ENCODE assay signal across 1 fruit fly cellular context in genomic region chrX:6856332-6856995, dm6.
TF ChIP-seq lines count a peak whose summit lies in the region.

No protein-coding gene starts in this region.

TF ChIP-seq in whole organism, embryonic, 481 proteins besides CTCF, POLR2A, EP300 and RAD21 (continued from another document):
- TF ChIP-seq CG11456 (GFP tag; IDR thresholded peaks at IDR 0.05; lab: Robert Waterston, UW) = peak; percentile 79; the same call in 2 of the 3 replicates
- TF ChIP-seq Hmr (GFP tag; optimal IDR thresholded peaks at IDR 0.05; lab: Kevin White, UChicago) = peak; percentile 82
- TF ChIP-seq al (GFP tag; IDR thresholded peaks at IDR 0.05; lab: Robert Waterston, UW) = peak; percentile 70
- TF ChIP-seq lilli (GFP tag; optimal IDR thresholded peaks at IDR 0.05; lab: Kevin White, UChicago) = peak; percentile 17
- peak; percentile 37 for TF ChIP-seq CG10654 (GFP tag; optimal IDR thresholded peaks at IDR 0.05; lab: Kevin White, UChicago)
- 0 out of 3 replicates have a peak, but pooled peaks have one; percentile 54 for TF ChIP-seq gce (GFP tag; IDR thresholded peaks at IDR 0.05; lab: Robert Waterston, UW)
- no peak for TF ChIP-seq Jarid2 (GFP tag; optimal IDR thresholded peaks at IDR 0.05; lab: Kevin White, UChicago)
- TF ChIP-seq Stat92E (GFP tag; optimal IDR thresholded peaks at IDR 0.05; lab: Kevin White, UChicago) = no peak
- peak; percentile 79 for TF ChIP-seq Ptx1 (GFP tag; IDR thresholded peaks at IDR 0.05; lab: Robert Waterston, UW)
- peak; percentile 59 for TF ChIP-seq CG5953 (GFP tag; IDR thresholded peaks at IDR 0.05; lab: Robert Waterston, UW)
- TF ChIP-seq fd102C (GFP tag; optimal IDR thresholded peaks at IDR 0.05; lab: Kevin White, UChicago) = no peak
- TF ChIP-seq Max (GFP tag; optimal IDR thresholded peaks at IDR 0.05; lab: Kevin White, UChicago) = peak; percentile 11
- TF ChIP-seq CG4424 (GFP tag; optimal IDR thresholded peaks at IDR 0.05; lab: Kevin White, UChicago) = peak; percentile 49
- TF ChIP-seq oc (tag; optimal IDR thresholded peaks at IDR 0.05; lab: Kevin White, UChicago) = peak; percentile 61
- peak in 1 of 2 experiments; percentile 31 for TF ChIP-seq Eip74EF (GFP tag; optimal IDR thresholded peaks at IDR 0.05; lab: Kevin White, UChicago)
- TF ChIP-seq wor (GFP tag; IDR thresholded peaks at IDR 0.05; lab: Robert Waterston, UW) = peak; percentile 42
- TF ChIP-seq amos (GFP tag; IDR thresholded peaks at IDR 0.05; lab: Robert Waterston, UW; ENCODE audit: partially characterized antibody) = no peak
- peak; percentile 42; the same call in 1 of the 2 replicates for TF ChIP-seq onecut (GFP tag; IDR thresholded peaks at IDR 0.05; lab: Robert Waterston, UW)
- TF ChIP-seq CG6813 (GFP tag; optimal IDR thresholded peaks at IDR 0.05; lab: Kevin White, UChicago) = peak; percentile 76
- no peak for TF ChIP-seq MESR4 (GFP tag; optimal IDR thresholded peaks at IDR 0.05; lab: Kevin White, UChicago)
- peak; percentile 46 for TF ChIP-seq CG30431 (GFP tag; optimal IDR thresholded peaks at IDR 0.05; lab: Kevin White, UChicago)
- peak; percentile 11 for TF ChIP-seq CG12942 (GFP tag; optimal IDR thresholded peaks at IDR 0.05; lab: Kevin White, UChicago)
- TF ChIP-seq grau (tag; optimal IDR thresholded peaks at IDR 0.05; lab: Kevin White, UChicago) = peak; percentile 79
- TF ChIP-seq gcm2 (GFP tag; optimal IDR thresholded peaks at IDR 0.05; lab: Kevin White, UChicago) = no peak
- peak; percentile 58 for TF ChIP-seq CG17829 (tag; optimal IDR thresholded peaks at IDR 0.05; lab: Kevin White, UChicago)
- peak; percentile 28 for TF ChIP-seq CG14710 (tag; optimal IDR thresholded peaks at IDR 0.05; lab: Kevin White, UChicago)
- peak; percentile 81 for TF ChIP-seq unpg (GFP tag; optimal IDR thresholded peaks at IDR 0.05; lab: Kevin White, UChicago)
- 0 out of 2 replicates have a peak, but pooled peaks have one; percentile 17 for TF ChIP-seq rib (GFP tag; IDR thresholded peaks at IDR 0.05; lab: Robert Waterston, UW)
- peak; percentile 64 for TF ChIP-seq CG9437 (GFP tag; optimal IDR thresholded peaks at IDR 0.05; lab: Kevin White, UChicago)
- no peak for TF ChIP-seq ham (GFP tag; IDR thresholded peaks at IDR 0.05; lab: Robert Waterston, UW)
- TF ChIP-seq CG15073 (GFP tag; optimal IDR thresholded peaks at IDR 0.05; lab: Kevin White, UChicago) = no peak
- TF ChIP-seq pb (GFP tag; optimal IDR thresholded peaks at IDR 0.05; lab: Kevin White, UChicago) = no peak
- TF ChIP-seq pnt (GFP tag; optimal IDR thresholded peaks at IDR 0.05; lab: Kevin White, UChicago) = no peak
- peak; percentile 16 for TF ChIP-seq CG12104 (GFP tag; optimal IDR thresholded peaks at IDR 0.05; lab: Kevin White, UChicago)
- TF ChIP-seq cas (GFP tag; IDR thresholded peaks at IDR 0.05; lab: Robert Waterston, UW) = 0 out of 2 replicates have a peak, but pooled peaks have one; percentile 45
- TF ChIP-seq CG7987 (GFP tag; optimal IDR thresholded peaks at IDR 0.05; lab: Kevin White, UChicago) = no peak
- no peak for TF ChIP-seq Hr78 (GFP tag; optimal IDR thresholded peaks at IDR 0.05; lab: Kevin White, UChicago)
- peak; percentile 79 for TF ChIP-seq ci (GFP tag; IDR thresholded peaks at IDR 0.05; lab: Robert Waterston, UW)
- peak; percentile 70 for TF ChIP-seq ase (GFP tag; IDR thresholded peaks at IDR 0.05; lab: Robert Waterston, UW)
- peak; percentile 4 for TF ChIP-seq CG30020 (tag; optimal IDR thresholded peaks at IDR 0.05; lab: Kevin White, UChicago)
- no peak for TF ChIP-seq Atf3 (GFP tag; optimal IDR thresholded peaks at IDR 0.05; lab: Kevin White, UChicago)
- peak; percentile 57 for TF ChIP-seq CG10462 (GFP tag; optimal IDR thresholded peaks at IDR 0.05; lab: Kevin White, UChicago)
- peak; percentile 80 for TF ChIP-seq nmo (GFP tag; optimal IDR thresholded peaks at IDR 0.05; lab: Kevin White, UChicago)
- TF ChIP-seq Six4 (GFP tag; optimal IDR thresholded peaks at IDR 0.05; lab: Kevin White, UChicago) = peak; percentile 34
- TF ChIP-seq CG16815 (GFP tag; optimal IDR thresholded peaks at IDR 0.05; lab: Kevin White, UChicago) = peak; percentile 15
- TF ChIP-seq ssp (GFP tag; IDR thresholded peaks at IDR 0.05; lab: Robert Waterston, UW) = peak; percentile 60; the same call in 1 of the 2 replicates
- TF ChIP-seq stc (GFP tag; IDR thresholded peaks at IDR 0.05; lab: Robert Waterston, UW) = peak; percentile 78
- TF ChIP-seq CG4820 (GFP tag; optimal IDR thresholded peaks at IDR 0.05; lab: Kevin White, UChicago) = peak; percentile 30
- peak; percentile 11 for TF ChIP-seq exex (tag; optimal IDR thresholded peaks at IDR 0.05; lab: Kevin White, UChicago)
- peak; percentile 16 for TF ChIP-seq Hsf (GFP tag; optimal IDR thresholded peaks at IDR 0.05; lab: Kevin White, UChicago)
- peak; percentile 45 for TF ChIP-seq HmgZ (tag; optimal IDR thresholded peaks at IDR 0.05; lab: Kevin White, UChicago)
- peak; percentile 63 for TF ChIP-seq CG8388 (GFP tag; optimal IDR thresholded peaks at IDR 0.05; lab: Kevin White, UChicago)
- TF ChIP-seq gem (tag; optimal IDR thresholded peaks at IDR 0.05; lab: Kevin White, UChicago) = peak; percentile 88
- TF ChIP-seq toy (GFP tag; IDR thresholded peaks at IDR 0.05; lab: Robert Waterston, UW) = no peak
- peak; percentile 89 for TF ChIP-seq vvl (GFP tag; IDR thresholded peaks at IDR 0.05; lab: Robert Waterston, UW)
- peak; percentile 52 for TF ChIP-seq CG9817 (tag; optimal IDR thresholded peaks at IDR 0.05; lab: Kevin White, UChicago)
- peak; percentile 43; the same call in 1 of the 2 replicates for TF ChIP-seq CG14014 (GFP tag; IDR thresholded peaks at IDR 0.05; lab: Robert Waterston, UW)
- peak; percentile 59 for TF ChIP-seq CG10267 (tag; optimal IDR thresholded peaks at IDR 0.05; lab: Kevin White, UChicago)
- no peak for TF ChIP-seq CG34376 (GFP tag; optimal IDR thresholded peaks at IDR 0.05; lab: Kevin White, UChicago)
- peak; percentile 79 for TF ChIP-seq Fer3 (tag; optimal IDR thresholded peaks at IDR 0.05; lab: Kevin White, UChicago)
- peak; percentile 76 for TF ChIP-seq CG17385 (GFP tag; optimal IDR thresholded peaks at IDR 0.05; lab: Kevin White, UChicago)
- TF ChIP-seq CG10209 (GFP tag; optimal IDR thresholded peaks at IDR 0.05; lab: Kevin White, UChicago) = peak; percentile 72
- TF ChIP-seq CG12299 (tag; optimal IDR thresholded peaks at IDR 0.05; lab: Kevin White, UChicago) = peak; percentile 38
- peak; percentile 47; the same call in 1 of the 3 replicates for TF ChIP-seq ken (GFP tag; IDR thresholded peaks at IDR 0.05; lab: Robert Waterston, UW)
- peak; percentile 19; the same call in 1 of the 2 replicates for TF ChIP-seq GATAe (GFP tag; conservative IDR thresholded peaks at IDR 0.05; lab: Robert Waterston, UW)
- TF ChIP-seq B-H2 (GFP tag; optimal IDR thresholded peaks at IDR 0.05; lab: Kevin White, UChicago) = no peak
- TF ChIP-seq NfI (GFP tag; optimal IDR thresholded peaks at IDR 0.05; lab: Kevin White, UChicago) = peak; percentile 71
- TF ChIP-seq zen (tag; optimal IDR thresholded peaks at IDR 0.05; lab: Kevin White, UChicago) = peak; percentile 33
- peak; percentile 71 for TF ChIP-seq CG31441 (GFP tag; IDR thresholded peaks at IDR 0.05; lab: Robert Waterston, UW)
- peak; percentile 66; the same call in 1 of the 2 replicates for TF ChIP-seq Awh (GFP tag; IDR thresholded peaks at IDR 0.05; lab: Robert Waterston, UW)
- TF ChIP-seq ab (GFP tag; optimal IDR thresholded peaks at IDR 0.05; lab: Kevin White, UChicago) = no peak
- peak; percentile 11 for TF ChIP-seq twi (tag; optimal IDR thresholded peaks at IDR 0.05; lab: Kevin White, UChicago)
- TF ChIP-seq bowl (GFP tag; IDR thresholded peaks at IDR 0.05; lab: Robert Waterston, UW) = peak; percentile 12; the same call in 1 of the 2 replicates
- TF ChIP-seq cato (GFP tag; optimal IDR thresholded peaks at IDR 0.05; lab: Kevin White, UChicago; ENCODE audit: borderline replicate concordance) = no peak
- peak; percentile 51 for TF ChIP-seq Hr3 (GFP tag; optimal IDR thresholded peaks at IDR 0.05; lab: Kevin White, UChicago)
- TF ChIP-seq Fer2 (tag; optimal IDR thresholded peaks at IDR 0.05; lab: Kevin White, UChicago) = no peak
- TF ChIP-seq HHEX (GFP tag; optimal IDR thresholded peaks at IDR 0.05; lab: Kevin White, UChicago) = peak; percentile 4
- TF ChIP-seq sens-2 (GFP tag; IDR thresholded peaks at IDR 0.05; lab: Robert Waterston, UW) = no peak
- peak; percentile 17 for TF ChIP-seq CG15011 (GFP tag; optimal IDR thresholded peaks at IDR 0.05; lab: Kevin White, UChicago)
- TF ChIP-seq CG13424 (tag; optimal IDR thresholded peaks at IDR 0.05; lab: Kevin White, UChicago) = peak; percentile 75
- 0 out of 2 replicates have a peak, but pooled peaks have one; percentile 9 for TF ChIP-seq Lim3 (GFP tag; IDR thresholded peaks at IDR 0.05; lab: Robert Waterston, UW)
- TF ChIP-seq CG2875 (GFP tag; optimal IDR thresholded peaks at IDR 0.05; lab: Kevin White, UChicago) = peak; percentile 32
- no peak for TF ChIP-seq CG1647 (GFP tag; optimal IDR thresholded peaks at IDR 0.05; lab: Kevin White, UChicago)
- no peak for TF ChIP-seq h (optimal IDR thresholded peaks at IDR 0.05; lab: Kevin White, UChicago)
- peak; percentile 16 for TF ChIP-seq CG5180 (GFP tag; optimal IDR thresholded peaks at IDR 0.05; lab: Kevin White, UChicago)
- TF ChIP-seq D19B (GFP tag; optimal IDR thresholded peaks at IDR 0.05; lab: Kevin White, UChicago) = peak; percentile 55
- peak; percentile 26; the same call in 1 of the 4 replicates for TF ChIP-seq Gug (GFP tag; IDR thresholded peaks at IDR 0.05; lab: Robert Waterston, UW)
- TF ChIP-seq nau (GFP tag; optimal IDR thresholded peaks at IDR 0.05; lab: Kevin White, UChicago) = peak; percentile 3
- TF ChIP-seq CG7556 (GFP tag; optimal IDR thresholded peaks at IDR 0.05; lab: Kevin White, UChicago) = peak; percentile 63
- peak; percentile 44; the same call in 1 of the 2 replicates for TF ChIP-seq CG1024 (GFP tag; IDR thresholded peaks at IDR 0.05; lab: Robert Waterston, UW)
- 0 out of 2 replicates have a peak, but pooled peaks have one; percentile 14 for TF ChIP-seq sim (GFP tag; IDR thresholded peaks at IDR 0.05; lab: Robert Waterston, UW)
- TF ChIP-seq org-1 (GFP tag; optimal IDR thresholded peaks at IDR 0.05; lab: Kevin White, UChicago) = peak; percentile 33
- TF ChIP-seq CG31224 (GFP tag; IDR thresholded peaks at IDR 0.05; lab: Robert Waterston, UW) = peak; percentile 58
- TF ChIP-seq Ssrp (tag; optimal IDR thresholded peaks at IDR 0.05; lab: Kevin White, UChicago) = peak; percentile 75
- peak; percentile 85 for TF ChIP-seq Sox102F (GFP tag; optimal IDR thresholded peaks at IDR 0.05; lab: Kevin White, UChicago)
- 0 out of 3 replicates have a peak, but pooled peaks have one; percentile 7 for TF ChIP-seq CG3726 (GFP tag; IDR thresholded peaks at IDR 0.05; lab: Robert Waterston, UW)
- TF ChIP-seq CG14667 (GFP tag; IDR thresholded peaks at IDR 0.05; lab: Robert Waterston, UW) = peak; percentile 61
- TF ChIP-seq Nf-YB (GFP tag; optimal IDR thresholded peaks at IDR 0.05; lab: Kevin White, UChicago) = peak; percentile 45
- peak; percentile 72 for TF ChIP-seq PHDP (tag; optimal IDR thresholded peaks at IDR 0.05; lab: Kevin White, UChicago)
- TF ChIP-seq CG4730 (GFP tag; IDR thresholded peaks at IDR 0.05; lab: Robert Waterston, UW) = peak; percentile 69
